Fruit fly (Drosophila melanogaster) whole organism, embryonic: Measurements from ENCODE around the gene CG6923.
A peak's percentile ranks its signal among the peaks of the same experiment; 100 is the strongest.

Source experiments
- CG10654 ChIP-seq: fragments of 200-800 bp; sonication (Bioruptor generic); optimal IDR thresholded peaks from 2 replicates; lab custom pipeline; 2016; ENCODE audit warnings: missing biosample characterization, missing genetic modification characterization
- CG12659 ChIP-seq: fragments of 200-800 bp; sonication (Bioruptor generic); optimal IDR thresholded peaks from 3 replicates; lab custom pipeline; 2017; ENCODE audit warnings: mild to moderate bottlenecking, missing biosample characterization, missing genetic modification reagents, missing genetic modification characterization
- CG13287 ChIP-seq: fragments of 200-800 bp; sonication (Bioruptor generic); IDR thresholded peaks from 2 replicates; pipeline ENCODE4 v1.3.6; 2022; ENCODE audit warnings: missing biosample characterization, missing genetic modification characterization; ENCODE audit not compliant: partially characterized antibody
- CG14667 ChIP-seq: fragments of 200-800 bp; sonication (Bioruptor generic); IDR thresholded peaks from 2 replicates; pipeline ENCODE4 v1.3.6; 2022; ENCODE audit warnings: missing biosample characterization, missing genetic modification characterization
- CG17568 ChIP-seq: fragments of 200-800 bp; sonication (Bioruptor generic); optimal IDR thresholded peaks from 2 replicates; lab custom pipeline; 2018; ENCODE audit warnings: missing biosample characterization, mild to moderate bottlenecking, missing genetic modification characterization, moderate library complexity
- CG1792 ChIP-seq: fragments of 200-800 bp; sonication (Bioruptor generic); optimal IDR thresholded peaks from 2 replicates; lab custom pipeline; 2016; ENCODE audit warnings: missing biosample characterization, missing genetic modification characterization
- CG18619 ChIP-seq: fragments of 200-800 bp; sonication (Bioruptor generic); optimal IDR thresholded peaks from 3 replicates; lab custom pipeline; 2017; ENCODE audit warnings: missing biosample characterization, mild to moderate bottlenecking, missing genetic modification characterization
- CG3407 ChIP-seq: fragments of 200-800 bp; sonication (Bioruptor generic); optimal IDR thresholded peaks from 2 replicates; lab custom pipeline; 2018; ENCODE audit warnings: missing biosample characterization, mild to moderate bottlenecking, missing genetic modification characterization
- CG42726 ChIP-seq: fragments of 200-800 bp; sonication (Bioruptor generic); IDR thresholded peaks from 2 replicates; pipeline ENCODE4 v1.3.6; 2022; ENCODE audit warnings: missing biosample characterization, missing genetic modification characterization; ENCODE audit not compliant: partially characterized antibody
- CG4328 ChIP-seq: fragments of 200-800 bp; sonication (Bioruptor generic); optimal IDR thresholded peaks from 3 replicates; lab custom pipeline; 2017; ENCODE audit warnings: missing biosample characterization, missing genetic modification reagents, missing genetic modification characterization
- CG7357 ChIP-seq: fragments of 200-800 bp; sonication (Bioruptor generic); IDR thresholded peaks from 3 replicates; pipeline ENCODE4 v1.3.6; 2022; ENCODE audit warnings: missing biosample characterization, missing genetic modification characterization
- CG7745 ChIP-seq: fragments of 200-800 bp; sonication (Bioruptor generic); optimal IDR thresholded peaks from 2 replicates; lab custom pipeline; 2018; ENCODE audit warnings: missing biosample characterization, mild to moderate bottlenecking, missing genetic modification characterization, moderate library complexity
- CG7786 ChIP-seq: fragments of 200-800 bp; sonication (Bioruptor generic); optimal IDR thresholded peaks from 2 replicates; lab custom pipeline; 2016; ENCODE audit warnings: missing biosample characterization, missing genetic modification characterization
- CG7963 ChIP-seq: fragments of 200-800 bp; sonication (Bioruptor generic); IDR thresholded peaks from 3 replicates; pipeline ENCODE4 v1.3.6; 2022; ENCODE audit warnings: missing biosample characterization, missing genetic modification characterization; ENCODE audit not compliant: partially characterized antibody
- CG8290 ChIP-seq, 3 experiments: fragments of 200-800 bp; sonication (Bioruptor generic); optimal IDR thresholded peaks; 2 replicates each; lab custom pipeline; 2016 to 2019; ENCODE audit warnings: missing biosample characterization in 3 of 3, missing genetic modification characterization in 3 of 3, mild to moderate bottlenecking in 2 of 3, moderate library complexity in 1 of 3
- CG8388 ChIP-seq: fragments of 200-800 bp; sonication (Bioruptor generic); optimal IDR thresholded peaks from 2 replicates; lab custom pipeline; 2019; ENCODE audit warnings: missing biosample characterization, mild to moderate bottlenecking, missing genetic modification characterization, moderate library complexity
- CG8478 ChIP-seq: fragments of >200 bp; optimal IDR thresholded peaks from 2 replicates; lab custom pipeline; 2018
- CG9609 ChIP-seq: fragments of 200-800 bp; sonication (Bioruptor generic); optimal IDR thresholded peaks from 3 replicates; lab custom pipeline; 2016; ENCODE audit warnings: missing biosample characterization, missing genetic modification characterization
- CG9727 ChIP-seq: fragments of 200-800 bp; sonication (Bioruptor generic); optimal IDR thresholded peaks from 3 replicates; lab custom pipeline; 2017; ENCODE audit warnings: missing biosample characterization, mild to moderate bottlenecking, missing genetic modification characterization
- Chrac-16 ChIP-seq: fragments of 200-800 bp; sonication (Bioruptor generic); optimal IDR thresholded peaks from 3 replicates; lab custom pipeline; 2016; ENCODE audit warnings: missing biosample characterization, missing genetic modification characterization
- CkIIα-i1 ChIP-seq: fragments of 200-800 bp; sonication (Bioruptor generic); IDR thresholded peaks from 2 replicates; pipeline ENCODE4 v1.3.6; 2022; ENCODE audit warnings: missing biosample characterization, missing genetic modification characterization
- D19B ChIP-seq: fragments of 200-800 bp; sonication (Bioruptor generic); optimal IDR thresholded peaks from 2 replicates; lab custom pipeline; 2017; ENCODE audit warnings: missing biosample characterization, mild to moderate bottlenecking, missing genetic modification characterization
- Deaf1 ChIP-seq: fragments of 200-800 bp; optimal IDR thresholded peaks from 3 replicates; lab custom pipeline; 2019; ENCODE audit warnings: missing biosample characterization, mild to moderate bottlenecking, missing genetic modification characterization, moderate library complexity
- Dfd ChIP-seq, 2 experiments: fragments of >200 bp; optimal IDR thresholded peaks; 2 replicates each; lab custom pipeline; 2017; ENCODE audit warnings: missing biosample characterization in 2 of 2, missing genetic modification characterization in 2 of 2
- HHEX ChIP-seq: fragments of 200-800 bp; sonication (Bioruptor generic); optimal IDR thresholded peaks from 3 replicates; lab custom pipeline; 2017; ENCODE audit warnings: missing biosample characterization, mild to moderate bottlenecking, missing genetic modification characterization, missing genetic modification reagents
- Jarid2 ChIP-seq: fragments of 200-800 bp; sonication (Bioruptor generic); optimal IDR thresholded peaks from 3 replicates; lab custom pipeline; 2017; ENCODE audit warnings: mild to moderate bottlenecking, missing biosample characterization, missing genetic modification reagents, missing genetic modification characterization
- Mrtf ChIP-seq: fragments of 200-800 bp; sonication (Bioruptor generic); IDR thresholded peaks from 3 replicates; pipeline ENCODE4 v1.3.6; 2022; ENCODE audit warnings: missing biosample characterization, missing genetic modification characterization
- Neu2 ChIP-seq: fragments of 200-800 bp; sonication (Bioruptor generic); optimal IDR thresholded peaks from 3 replicates; lab custom pipeline; 2016; ENCODE audit warnings: missing biosample characterization, missing genetic modification characterization, borderline replicate concordance
- Nf-YB ChIP-seq: fragments of 200-800 bp; sonication (Bioruptor generic); optimal IDR thresholded peaks from 3 replicates; lab custom pipeline; 2019; ENCODE audit warnings: missing biosample characterization, mild to moderate bottlenecking, missing genetic modification characterization, moderate library complexity
- Pdp1 ChIP-seq, 2 experiments: fragments of 200-800 bp; sonication (Bioruptor generic); optimal IDR thresholded peaks; 3 replicates each; lab custom pipeline; 2016; ENCODE audit warnings: missing biosample characterization in 2 of 2, missing genetic modification characterization in 2 of 2, mild to moderate bottlenecking in 1 of 2, moderate library complexity in 1 of 2
- Usf ChIP-seq: fragments of 200-800 bp; sonication (Bioruptor generic); optimal IDR thresholded peaks from 2 replicates; lab custom pipeline; 2017; ENCODE audit warnings: missing genotype, missing biosample characterization, missing genetic modification characterization
- Xbp1 ChIP-seq: fragments of 200-800 bp; sonication (Bioruptor generic); optimal IDR thresholded peaks from 3 replicates; lab custom pipeline; 2016; ENCODE audit warnings: missing biosample characterization, mild to moderate bottlenecking, missing genetic modification characterization
- Xrp1 ChIP-seq: fragments of 200-800 bp; sonication (Bioruptor generic); IDR thresholded peaks from 2 replicates; pipeline ENCODE4 v1.3.6; 2022; ENCODE audit warnings: missing biosample characterization, missing genetic modification characterization
- ac ChIP-seq: fragments of 200-800 bp; sonication (Bioruptor generic); optimal IDR thresholded peaks from 3 replicates; lab custom pipeline; 2017; ENCODE audit warnings: missing biosample characterization, mild to moderate bottlenecking, missing genetic modification characterization
- aop ChIP-seq: fragments of 200-800 bp; sonication (Bioruptor generic); IDR thresholded peaks from 2 replicates; pipeline ENCODE4 v1.3.6; 2022; ENCODE audit warnings: missing biosample characterization, missing genetic modification characterization
- gcm2 ChIP-seq: fragments of 200-800 bp; sonication (Bioruptor generic); optimal IDR thresholded peaks from 2 replicates; lab custom pipeline; 2016; ENCODE audit warnings: missing biosample characterization, missing genetic modification characterization
- hb ChIP-seq: fragments of 200-800 bp; sonication (Bioruptor generic); IDR thresholded peaks from 3 replicates; pipeline ENCODE4 v1.3.6; 2022; ENCODE audit warnings: missing biosample characterization, missing genetic modification characterization; ENCODE audit not compliant: partially characterized antibody
- ind ChIP-seq: fragments of 200-800 bp; sonication (Bioruptor generic); optimal IDR thresholded peaks from 3 replicates; lab custom pipeline; 2016; ENCODE audit warnings: missing biosample characterization, missing genetic modification characterization
- insv ChIP-seq, 2 experiments: fragments of 200-800 bp; sonication (Bioruptor generic); optimal IDR thresholded peaks; 3 replicates each; lab custom pipeline; 2016 to 2018; ENCODE audit warnings: missing biosample characterization in 2 of 2, missing genetic modification characterization in 2 of 2
- jumu ChIP-seq: fragments of 200-800 bp; sonication (Bioruptor generic); optimal IDR thresholded peaks from 3 replicates; lab custom pipeline; 2016; ENCODE audit warnings: missing biosample characterization, missing genetic modification characterization
- kay ChIP-seq: fragments of 200-800 bp; sonication (Bioruptor generic); optimal IDR thresholded peaks from 2 replicates; lab custom pipeline; 2016; ENCODE audit warnings: missing biosample characterization, missing genetic modification characterization
- lab ChIP-seq: fragments of 200-800 bp; sonication (Bioruptor generic); optimal IDR thresholded peaks from 3 replicates; lab custom pipeline; 2017; ENCODE audit warnings: missing biosample characterization, missing genetic modification characterization, mild to moderate bottlenecking, moderate library complexity, missing genetic modification reagents
- lbe ChIP-seq: fragments of 200-800 bp; sonication (Bioruptor generic); optimal IDR thresholded peaks from 2 replicates; lab custom pipeline; 2016; ENCODE audit warnings: missing biosample characterization, mild to moderate bottlenecking, missing genetic modification characterization
- nau ChIP-seq: fragments of 200-800 bp; sonication (Bioruptor generic); optimal IDR thresholded peaks from 3 replicates; lab custom pipeline; 2017; ENCODE audit warnings: missing biosample characterization, mild to moderate bottlenecking, missing genetic modification characterization, missing genetic modification reagents
- pan ChIP-seq, 4 experiments: fragments of >200 bp in 3 of 4; fragments of 200-800 bp in 1 of 4; sonication (Bioruptor generic) in 1 of 4; optimal IDR thresholded peaks in 3 of 4; IDR thresholded peaks in 1 of 4; 2 replicates each; pipeline versions ENCODE4 v1.3.6 to Lab custom; 2017 to 2022; ENCODE audit warnings: missing biosample characterization in 2 of 4, missing genetic modification characterization in 2 of 4, mixed read lengths in 1 of 4
- row ChIP-seq: fragments of 200-800 bp; sonication (Bioruptor generic); IDR thresholded peaks from 3 replicates; pipeline ENCODE4 v1.3.6; 2022; ENCODE audit warnings: missing biosample characterization, missing genetic modification characterization
- so ChIP-seq: fragments of 200-800 bp; sonication (Bioruptor generic); IDR thresholded peaks from 3 replicates; pipeline ENCODE4 v1.3.6; 2022; ENCODE audit warnings: missing biosample characterization, missing genetic modification characterization
- sr ChIP-seq: fragments of 200-800 bp; sonication (Bioruptor generic); IDR thresholded peaks from 3 replicates; pipeline ENCODE4 v1.3.6; 2022; ENCODE audit warnings: missing biosample characterization, missing genetic modification characterization
- tna ChIP-seq: fragments of 200-800 bp; sonication (Bioruptor generic); IDR thresholded peaks from 2 replicates; pipeline ENCODE4 v1.3.6; 2022; ENCODE audit warnings: missing biosample characterization, missing genetic modification characterization; ENCODE audit not compliant: partially characterized antibody
- z ChIP-seq: fragments of 200-800 bp; sonication (Bioruptor generic); IDR thresholded peaks from 3 replicates; pipeline ENCODE4 v1.3.6; 2022; ENCODE audit warnings: missing biosample characterization, missing genetic modification characterization

The CG6923 gene

DNA sequence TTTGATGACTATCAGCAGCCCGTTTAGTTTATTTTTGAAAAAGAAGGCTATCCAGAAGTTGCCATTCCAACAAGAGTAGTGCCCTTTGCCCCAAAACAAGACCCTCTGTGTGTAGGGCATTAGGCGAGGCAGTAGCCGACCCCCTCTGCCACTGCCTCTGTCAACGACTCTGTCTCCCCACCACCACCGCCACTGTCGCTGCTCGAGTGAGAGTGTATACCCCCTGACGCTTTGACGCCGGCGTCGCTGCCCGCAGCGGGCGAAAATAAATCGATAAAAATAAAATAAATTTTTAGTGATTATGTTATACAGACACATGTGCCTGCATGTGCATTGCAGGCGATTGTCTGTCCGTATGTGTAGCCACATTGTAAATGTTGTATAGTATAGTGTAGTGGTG is 27.2 kb upstream of the CG6923 start (continued):
- TF ChIP-seq CG3407 (GFP tag; lab: Kevin White, UChicago) (no peak), Deaf1 (tag; lab: Kevin White, UChicago) (no peak), CG4328 (GFP tag; lab: Kevin White, UChicago) (no peak), insv (GFP tag; optimal IDR thresholded peaks at IDR 0.05; lab: Kevin White, UChicago) (no peak), CG1792 (GFP tag; lab: Kevin White, UChicago) (no peak), hb (GFP tag; lab: Robert Waterston, UW) (no peak), ac (GFP tag; lab: Kevin White, UChicago) (no peak), jumu (GFP tag; lab: Kevin White, UChicago) (peak; percentile 0), Usf (no peak), CG14667 (GFP tag; lab: Robert Waterston, UW) (no peak), CG42726 (GFP tag; lab: Robert Waterston, UW) (no peak), Mrtf (GFP tag; lab: Robert Waterston, UW) (no peak), z (no peak), CG8388 (GFP tag; lab: Kevin White, UChicago) (no peak), Pdp1 (GFP tag; optimal IDR thresholded peaks at IDR 0.05; lab: Kevin White, UChicago) (peak in 1 of 2 experiments; percentile 23), tna (GFP tag; lab: Robert Waterston, UW) (no peak), CG7963 (GFP tag; lab: Robert Waterston, UW) (no peak), CG17568 (GFP tag; lab: Kevin White, UChicago) (no peak), sr (GFP tag; lab: Robert Waterston, UW) (no peak), CG13287 (GFP tag; lab: Robert Waterston, UW) (peak; percentile 6; the same call in 1 of the 2 replicates), Xrp1 (GFP tag; lab: Robert Waterston, UW) (0 out of 2 replicates have a peak, but pooled peaks have one; percentile 13), CG12659 (GFP tag; lab: Kevin White, UChicago) (no peak), CG7357 (GFP tag; lab: Robert Waterston, UW) (no peak), CkIIα-i1 (GFP tag; lab: Robert Waterston, UW) (no peak), CG9727 (GFP tag; lab: Kevin White, UChicago) (no peak), CG9609 (GFP tag; lab: Kevin White, UChicago) (no peak), Chrac-16 (GFP tag; lab: Kevin White, UChicago) (no peak), lbe (GFP tag; lab: Kevin White, UChicago) (peak; percentile 13), CG10654 (GFP tag; lab: Kevin White, UChicago) (no peak), lab (GFP tag; lab: Kevin White, UChicago) (no peak), Dfd (GFP tag; optimal IDR thresholded peaks at IDR 0.05; lab: Kevin White, UChicago) (no peak), D19B (no peak), CG8478 (lab: Kevin White, UChicago) (no peak), CG7745 (no peak), kay (GFP tag; lab: Kevin White, UChicago) (no peak), gcm2 (GFP tag; lab: Kevin White, UChicago) (no peak), Neu2 (GFP tag; lab: Kevin White, UChicago) (no peak), pan (optimal IDR thresholded peaks at IDR 0.05; lab: Kevin White, UChicago) (no peak), pan (GFP tag; optimal IDR thresholded peaks at IDR 0.05 in 1 of 2, IDR thresholded peaks at IDR 0.05 in 1 of 2) (peak in 1 of 2 experiments; percentile 5), HHEX (GFP tag; lab: Kevin White, UChicago) (no peak), Jarid2 (GFP tag; lab: Kevin White, UChicago) (no peak), CG18619 (GFP tag; lab: Kevin White, UChicago) (no peak), Nf-YB (GFP tag; lab: Kevin White, UChicago) (no peak), row (GFP tag; lab: Robert Waterston, UW) (peak; percentile 62), so (no peak), ind (GFP tag; lab: Kevin White, UChicago) (no peak), Xbp1 (no peak), CG7786 (GFP tag; lab: Kevin White, UChicago) (no peak), CG8290 (GFP tag; optimal IDR thresholded peaks at IDR 0.05; lab: Kevin White, UChicago) (no peak), CG8290 (tag; optimal IDR thresholded peaks at IDR 0.05; lab: Kevin White, UChicago) (peak in 1 of 2 experiments; percentile 29), aop (GFP tag; lab: Robert Waterston, UW) (no peak), nau (GFP tag; lab: Kevin White, UChicago) (no peak)
